Worm (Caenorhabditis elegans) whole organism, midembryonic: ENCODE data around the gene ccpp-6.

ENCODE experiments used
- T22C8.4 ChIP-seq: fragments of 200-800 bp; sonication (Bioruptor generic); IDR thresholded peaks from 2 replicates; pipeline ENCODE4 v1.3.6; 2022; ENCODE audit warnings: missing genetic modification characterization, missing compliant biosample characterization
- flt-1 ChIP-seq: fragments of 200-800 bp; sonication (Bioruptor generic); IDR thresholded peaks from 2 replicates; pipeline ENCODE4 v1.3.6; 2022; ENCODE audit warnings: missing genetic modification characterization, missing compliant biosample characterization
- med-1 ChIP-seq: sonication (generic microtip); optimal IDR thresholded peaks from 2 replicates; lab custom pipeline; 2017; ENCODE audit warnings: missing genetic modification characterization, mild to moderate bottlenecking, missing compliant biosample characterization, antibody characterized with exemption, missing genetic modification reagents; ENCODE audit not compliant: insufficient read depth
- ref-1 ChIP-seq: fragments of 200-800 bp; sonication (Bioruptor generic); conservative IDR thresholded peaks from 2 replicates; pipeline ENCODE4 v1.3.6; 2022; ENCODE audit warnings: missing genetic modification reagents, missing genetic modification characterization, missing compliant biosample characterization
- tab-1 ChIP-seq: fragments of 200-800 bp; sonication (Bioruptor generic); IDR thresholded peaks from 2 replicates; pipeline ENCODE4 v1.3.6; 2022; ENCODE audit warnings: missing genetic modification characterization, missing compliant biosample characterization
- ztf-23 ChIP-seq: fragments of 200-800 bp; sonication (Bioruptor generic); IDR thresholded peaks from 2 replicates; pipeline ENCODE4 v1.3.6; 2022; ENCODE audit warnings: missing genetic modification reagents, missing genetic modification characterization, missing compliant biosample characterization
- ztf-29 ChIP-seq: fragments of 200-800 bp; sonication (Bioruptor generic); IDR thresholded peaks from 2 replicates; pipeline ENCODE4 v1.3.6; 2022; ENCODE audit warnings: missing genetic modification reagents, missing genetic modification characterization, missing compliant biosample characterization

DNA sequence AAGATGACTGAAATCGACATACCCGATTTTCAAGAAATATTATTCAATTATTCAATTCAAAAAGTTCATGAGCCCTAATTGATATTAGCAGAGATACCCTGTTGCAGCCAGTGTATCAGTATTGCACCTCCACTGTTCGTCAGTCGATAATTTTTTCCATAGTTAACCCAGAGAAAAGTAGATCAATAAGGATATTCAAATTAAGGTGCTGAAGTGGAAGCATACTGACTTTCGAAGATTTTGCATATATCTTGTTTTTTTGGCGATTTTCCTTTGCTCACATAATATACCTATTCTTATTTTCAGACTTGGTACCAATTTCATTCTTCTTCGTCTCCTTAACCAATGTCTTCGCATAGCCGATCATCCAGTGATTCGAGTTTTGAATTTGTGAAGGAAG lies 31.8 kb upstream of the ccpp-6 start, which contains the start of gene EEED8.15:
- TF ChIP-seq ref-1 (GFP tag; lab: Robert Waterston, UW) = no peak
- no peak for TF ChIP-seq ztf-29 (GFP tag; lab: Robert Waterston, UW)
- TF ChIP-seq tab-1 (GFP tag; lab: Robert Waterston, UW) = no peak
- no peak for TF ChIP-seq flt-1
- no peak for TF ChIP-seq T22C8.4 (GFP tag; lab: Robert Waterston, UW)
- no peak for TF ChIP-seq ztf-23
- TF ChIP-seq med-1 = no peak
